Fruit fly (Drosophila melanogaster) whole organism, embryonic: ENCODE data around the gene CG33552.

Experiments used
- ATbp ChIP-seq: fragments of 200-800 bp; sonication (Bioruptor generic); optimal IDR thresholded peaks from 2 replicates; lab custom pipeline; 2017; ENCODE audit warnings: missing biosample characterization, mild to moderate bottlenecking, missing genetic modification characterization, missing genetic modification reagents
- Ada2b ChIP-seq: fragments of 200-800 bp; sonication (Bioruptor generic); IDR thresholded peaks from 2 replicates; pipeline ENCODE4 v1.3.6; 2022; ENCODE audit warnings: missing biosample characterization, missing genetic modification characterization
- Aef1 ChIP-seq: fragments of 200-800 bp; sonication (Bioruptor generic); IDR thresholded peaks from 3 replicates; pipeline ENCODE4 v1.3.6; 2022; ENCODE audit warnings: missing biosample characterization, missing genetic modification characterization
- Awh ChIP-seq: fragments of 200-800 bp; sonication (Bioruptor generic); IDR thresholded peaks from 2 replicates; pipeline ENCODE4, ENCODE4 v1.3.6; 2022; ENCODE audit warnings: missing biosample characterization, missing genetic modification characterization
- B-H2 ChIP-seq: fragments of 200-800 bp; sonication (Bioruptor generic); optimal IDR thresholded peaks from 2 replicates; lab custom pipeline; 2018; ENCODE audit warnings: missing biosample characterization, mild to moderate bottlenecking, missing genetic modification characterization
- Blimp-1 ChIP-seq: fragments of 200-800 bp; sonication (Bioruptor generic); optimal IDR thresholded peaks from 3 replicates; lab custom pipeline; 2018; ENCODE audit warnings: missing biosample characterization, missing genetic modification characterization, mild to moderate bottlenecking, moderate library complexity, missing genetic modification reagents
- Bteb2 ChIP-seq: fragments of 200-800 bp; sonication (Bioruptor generic); optimal IDR thresholded peaks from 2 replicates; lab custom pipeline; 2016; ENCODE audit warnings: missing biosample characterization, missing genetic modification characterization
- CG11398 ChIP-seq: fragments of 200-800 bp; sonication (Bioruptor generic); optimal IDR thresholded peaks from 2 replicates; lab custom pipeline; 2016; ENCODE audit warnings: missing biosample characterization, missing genetic modification characterization
- CG12236 ChIP-seq: fragments of 200-800 bp; sonication (Bioruptor generic); optimal IDR thresholded peaks from 2 replicates; lab custom pipeline; 2016; ENCODE audit warnings: missing biosample characterization, missing genetic modification characterization
- CG14441 ChIP-seq: fragments of 200-800 bp; sonication (Bioruptor generic); IDR thresholded peaks from 2 replicates; pipeline ENCODE4 v1.3.6; 2022; ENCODE audit warnings: missing biosample characterization, missing genetic modification characterization
- CG14710 ChIP-seq: fragments of 200-800 bp; sonication (Bioruptor generic); optimal IDR thresholded peaks from 3 replicates; lab custom pipeline; 2019; ENCODE audit warnings: missing biosample characterization, mild to moderate bottlenecking, missing genetic modification characterization, moderate library complexity
- CG14965 ChIP-seq: fragments of 200-800 bp; sonication (Bioruptor generic); optimal IDR thresholded peaks from 2 replicates; lab custom pipeline; 2016; ENCODE audit warnings: missing biosample characterization, missing genetic modification characterization, borderline replicate concordance
- CG15011 ChIP-seq: fragments of 200-800 bp; sonication (Bioruptor generic); optimal IDR thresholded peaks from 3 replicates; lab custom pipeline; 2018; ENCODE audit warnings: missing biosample characterization, mild to moderate bottlenecking, missing genetic modification characterization
- CG17912 ChIP-seq: fragments of 200-800 bp; sonication (Bioruptor generic); optimal IDR thresholded peaks from 2 replicates; lab custom pipeline; 2018; ENCODE audit warnings: missing biosample characterization, mild to moderate bottlenecking, missing genetic modification characterization
- CG18476 ChIP-seq: fragments of 200-800 bp; sonication (Bioruptor generic); optimal IDR thresholded peaks from 2 replicates; lab custom pipeline; 2016; ENCODE audit warnings: missing biosample characterization, mild to moderate bottlenecking, missing genetic modification characterization
- CG2875 ChIP-seq: fragments of 200-800 bp; sonication (Bioruptor generic); optimal IDR thresholded peaks from 2 replicates; lab custom pipeline; 2017; ENCODE audit warnings: missing biosample characterization, mild to moderate bottlenecking, missing genetic modification characterization, missing genetic modification reagents
- CG2889 ChIP-seq: fragments of 200-800 bp; sonication (Bioruptor generic); IDR thresholded peaks from 3 replicates; pipeline ENCODE4 v1.3.6; 2022; ENCODE audit warnings: missing biosample characterization, missing genetic modification characterization
- CG32767 ChIP-seq: fragments of 200-800 bp; sonication (Bioruptor generic); IDR thresholded peaks from 2 replicates; pipeline ENCODE4 v1.3.6; 2022; ENCODE audit warnings: missing biosample characterization, missing genetic modification characterization
- CG33557 ChIP-seq: fragments of 200-800 bp; sonication (Bioruptor generic); optimal IDR thresholded peaks from 2 replicates; lab custom pipeline; 2019; ENCODE audit warnings: missing biosample characterization, mild to moderate bottlenecking, missing genetic modification characterization, moderate library complexity
- CG4854 ChIP-seq: fragments of 200-800 bp; sonication (Bioruptor generic); optimal IDR thresholded peaks from 2 replicates; lab custom pipeline; 2016; ENCODE audit warnings: missing biosample characterization, missing genetic modification characterization, inconsistent platforms
- CG5180 ChIP-seq: fragments of 200-800 bp; sonication (Bioruptor generic); optimal IDR thresholded peaks from 3 replicates; lab custom pipeline; 2017; ENCODE audit warnings: missing biosample characterization, missing genetic modification characterization, mild to moderate bottlenecking, moderate library complexity, missing genetic modification reagents
- CG7745 ChIP-seq: fragments of 200-800 bp; sonication (Bioruptor generic); optimal IDR thresholded peaks from 2 replicates; lab custom pipeline; 2018; ENCODE audit warnings: missing biosample characterization, mild to moderate bottlenecking, missing genetic modification characterization, moderate library complexity
- CG8388 ChIP-seq: fragments of 200-800 bp; sonication (Bioruptor generic); optimal IDR thresholded peaks from 2 replicates; lab custom pipeline; 2019; ENCODE audit warnings: missing biosample characterization, mild to moderate bottlenecking, missing genetic modification characterization, moderate library complexity
- CG9817 ChIP-seq: fragments of 200-800 bp; sonication (Bioruptor generic); optimal IDR thresholded peaks from 2 replicates; lab custom pipeline; 2018; ENCODE audit warnings: missing biosample characterization, mild to moderate bottlenecking, missing genetic modification characterization, moderate library complexity
- CkIIα-i1 ChIP-seq: fragments of 200-800 bp; sonication (Bioruptor generic); IDR thresholded peaks from 2 replicates; pipeline ENCODE4 v1.3.6; 2022; ENCODE audit warnings: missing biosample characterization, missing genetic modification characterization
- Doc3 ChIP-seq: fragments of 200-800 bp; sonication (Bioruptor generic); IDR thresholded peaks from 3 replicates; pipeline ENCODE4 v1.3.6; 2022; ENCODE audit warnings: missing biosample characterization, missing genetic modification characterization; ENCODE audit not compliant: partially characterized antibody
- Drgx ChIP-seq: fragments of 200-800 bp; sonication (Bioruptor generic); IDR thresholded peaks from 2 replicates; pipeline ENCODE4 v1.3.6; 2022; ENCODE audit warnings: missing biosample characterization, missing genetic modification characterization
- GATAe ChIP-seq: fragments of 200-800 bp; sonication (Bioruptor generic); conservative IDR thresholded peaks from 2 replicates; pipeline ENCODE4 v1.3.6; 2022; ENCODE audit warnings: missing biosample characterization, missing genetic modification characterization
- Gug ChIP-seq: fragments of 200-800 bp; sonication (Bioruptor generic); IDR thresholded peaks from 4 replicates; pipeline ENCODE4 v1.3.6; 2022; ENCODE audit warnings: missing biosample characterization, missing genetic modification characterization
- Hey ChIP-seq: fragments of 200-800 bp; sonication (Bioruptor generic); optimal IDR thresholded peaks from 3 replicates; lab custom pipeline; 2018; ENCODE audit warnings: missing biosample characterization, mild to moderate bottlenecking, missing genetic modification characterization
- HmgD ChIP-seq: fragments of 200-800 bp; sonication (Bioruptor generic); optimal IDR thresholded peaks from 3 replicates; lab custom pipeline; 2016; ENCODE audit warnings: missing biosample characterization, missing genetic modification characterization
- Hmr ChIP-seq: fragments of 200-800 bp; sonication (Bioruptor generic); optimal IDR thresholded peaks from 3 replicates; lab custom pipeline; 2017; ENCODE audit warnings: mild to moderate bottlenecking, missing biosample characterization, missing genetic modification reagents, missing genetic modification characterization
- Hr78 ChIP-seq, 2 experiments: fragments of 200-800 bp in 1 of 2; fragments of >200 bp in 1 of 2; sonication (Bioruptor generic) in 1 of 2; optimal IDR thresholded peaks; 2 replicates each; lab custom pipeline; 2017 to 2019; ENCODE audit warnings: missing biosample characterization in 2 of 2, missing genetic modification characterization in 2 of 2, mild to moderate bottlenecking in 1 of 2, moderate library complexity in 1 of 2
- Hsf ChIP-seq: fragments of 200-800 bp; sonication (Bioruptor generic); optimal IDR thresholded peaks from 3 replicates; lab custom pipeline; 2016; ENCODE audit warnings: missing biosample characterization, missing genetic modification characterization
- Opbp ChIP-seq: fragments of 200-800 bp; sonication (Bioruptor generic); IDR thresholded peaks from 3 replicates; pipeline ENCODE4 v1.3.6; 2022; ENCODE audit warnings: missing biosample characterization, missing genetic modification characterization; ENCODE audit not compliant: partially characterized antibody
- Side ChIP-seq: fragments of 200-800 bp; sonication (Bioruptor generic); optimal IDR thresholded peaks from 2 replicates; lab custom pipeline; 2016; ENCODE audit warnings: missing biosample characterization, missing genetic modification characterization
- Ssrp ChIP-seq: fragments of 200-800 bp; sonication (Bioruptor generic); optimal IDR thresholded peaks from 2 replicates; lab custom pipeline; 2018; ENCODE audit warnings: missing biosample characterization, mild to moderate bottlenecking, missing genetic modification characterization, moderate library complexity
- amos ChIP-seq: fragments of 200-800 bp; sonication (Bioruptor generic); IDR thresholded peaks from 2 replicates; pipeline ENCODE4 v1.3.6; 2022; ENCODE audit warnings: missing biosample characterization, missing genetic modification characterization; ENCODE audit not compliant: partially characterized antibody
- ara ChIP-seq: fragments of 200-800 bp; sonication (Bioruptor generic); IDR thresholded peaks from 2 replicates; pipeline ENCODE4 v1.3.6; 2022; ENCODE audit warnings: missing biosample characterization, missing genetic modification characterization
- crol ChIP-seq: fragments of 200-800 bp; sonication (Bioruptor generic); IDR thresholded peaks from 2 replicates; pipeline ENCODE4 v1.3.6; 2022; ENCODE audit warnings: missing biosample characterization, missing genetic modification characterization
- crp ChIP-seq, 2 experiments: fragments of 200-800 bp; sonication (Bioruptor generic); optimal IDR thresholded peaks; 2 replicates in 1 of 2; 3 replicates in 1 of 2; lab custom pipeline; 2017; ENCODE audit warnings: missing biosample characterization in 2 of 2, missing genetic modification characterization in 2 of 2, mild to moderate bottlenecking in 1 of 2, moderate library complexity in 1 of 2
- ind ChIP-seq: fragments of 200-800 bp; sonication (Bioruptor generic); optimal IDR thresholded peaks from 3 replicates; lab custom pipeline; 2016; ENCODE audit warnings: missing biosample characterization, missing genetic modification characterization
- nerfin-2 ChIP-seq: fragments of 200-800 bp; sonication (Bioruptor generic); IDR thresholded peaks from 2 replicates; pipeline ENCODE4 v1.3.6; 2022; ENCODE audit warnings: missing biosample characterization, missing genetic modification characterization; ENCODE audit not compliant: partially characterized antibody
- peb ChIP-seq: fragments of 200-800 bp; sonication (Bioruptor generic); IDR thresholded peaks from 2 replicates; pipeline ENCODE4 v1.3.6; 2022; ENCODE audit warnings: missing biosample characterization, missing genetic modification characterization
- pum ChIP-seq: fragments of 200-800 bp; sonication (Bioruptor generic); optimal IDR thresholded peaks from 2 replicates; lab custom pipeline; 2016; ENCODE audit warnings: missing biosample characterization, missing genetic modification characterization
- pzg ChIP-seq: fragments of 200-800 bp; sonication (Bioruptor generic); optimal IDR thresholded peaks from 3 replicates; lab custom pipeline; 2018; ENCODE audit warnings: missing biosample characterization, mild to moderate bottlenecking, missing genetic modification characterization, moderate library complexity
- ro ChIP-seq: fragments of 200-800 bp; sonication (Bioruptor generic); IDR thresholded peaks from 2 replicates; pipeline ENCODE4 v1.3.6; 2022; ENCODE audit warnings: missing biosample characterization, missing genetic modification characterization
- sc ChIP-seq, 3 experiments: fragments of >200 bp in 2 of 3; fragments of 200-800 bp in 1 of 3; sonication (Bioruptor generic) in 1 of 3; optimal IDR thresholded peaks; 2 replicates in 2 of 3; 3 replicates in 1 of 3; lab custom pipeline; 2017; ENCODE audit warnings: mild to moderate bottlenecking in 1 of 3, missing biosample characterization in 1 of 3, missing genetic modification characterization in 1 of 3, missing genetic modification reagents in 1 of 3
- sd ChIP-seq: fragments of 200-800 bp; sonication (Bioruptor generic); optimal IDR thresholded peaks from 3 replicates; lab custom pipeline; 2018; ENCODE audit warnings: missing biosample characterization, mild to moderate bottlenecking, missing genetic modification characterization, moderate library complexity

The CG33552 gene

DNA sequence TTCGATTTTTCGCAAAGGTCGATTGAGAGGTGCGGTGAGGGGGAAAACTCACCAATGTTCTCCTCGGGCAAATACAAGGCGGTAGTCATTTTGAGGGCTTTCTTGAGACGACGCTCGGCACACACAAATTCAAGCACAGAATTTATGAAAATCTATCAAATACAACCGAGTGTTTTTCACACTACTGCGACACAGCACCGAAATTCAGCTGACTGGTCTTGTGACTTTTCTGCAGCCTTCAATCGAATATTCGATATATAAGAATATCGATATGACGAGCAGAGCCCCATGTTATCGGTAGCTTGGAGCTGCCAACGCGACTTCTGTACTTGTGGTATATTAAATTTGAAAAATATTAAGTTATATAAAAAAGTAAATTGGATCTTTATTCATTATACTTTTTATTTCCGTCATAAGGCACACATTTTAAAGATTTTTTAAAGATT lies 45.3 kb downstream of the CG33552 start, which contains the start of gene VhaSFD (continued):
- TF ChIP-seq Hsf (no peak), Drgx (GFP tag; lab: Robert Waterston, UW) (peak; percentile 38; the same call in 1 of the 2 replicates), Aef1 (GFP tag; lab: Robert Waterston, UW) (no peak), CG15011 (GFP tag; lab: Kevin White, UChicago) (no peak), Side (GFP tag; lab: Kevin White, UChicago) (no peak), Ada2b (GFP tag; lab: Robert Waterston, UW) (no peak), CG18476 (GFP tag; lab: Kevin White, UChicago) (no peak), CG33557 (no peak), CG12236 (GFP tag; lab: Kevin White, UChicago) (no peak), CG32767 (0 out of 2 replicates have a peak, but pooled peaks have one; percentile 14), CG11398 (GFP tag; lab: Kevin White, UChicago) (no peak), sc (optimal IDR thresholded peaks at IDR 0.05; lab: Kevin White, UChicago) (no peak), sc (GFP tag; optimal IDR thresholded peaks at IDR 0.05; lab: Kevin White, UChicago) (no peak), Opbp (GFP tag; lab: Robert Waterston, UW) (no peak; the same call in 2 of the 3 replicates), amos (GFP tag; lab: Robert Waterston, UW) (peak; percentile 69; the same call in 1 of the 2 replicates), Bteb2 (GFP tag; lab: Kevin White, UChicago) (no peak), CkIIα-i1 (GFP tag; lab: Robert Waterston, UW) (no peak), ro (GFP tag; lab: Robert Waterston, UW) (no peak), CG2889 (GFP tag; lab: Robert Waterston, UW) (no peak), ATbp (no peak), B-H2 (no peak), Doc3 (GFP tag; lab: Robert Waterston, UW) (peak; percentile 67), CG5180 (GFP tag; lab: Kevin White, UChicago) (no peak), CG7745 (tag; lab: Kevin White, UChicago) (no peak), Blimp-1 (GFP tag; lab: Kevin White, UChicago) (no peak), CG9817 (tag; lab: Kevin White, UChicago) (no peak), pum (no peak), pzg (GFP tag; lab: Kevin White, UChicago) (peak; percentile 85), Gug (GFP tag; lab: Robert Waterston, UW) (0 out of 4 replicates have a peak, but pooled peaks have one; percentile 7), CG17912 (GFP tag; lab: Kevin White, UChicago) (no peak), Hey (no peak), CG14441 (GFP tag; lab: Robert Waterston, UW) (no peak), Awh (GFP tag; lab: Robert Waterston, UW) (no peak), Hr78 (GFP tag; optimal IDR thresholded peaks at IDR 0.05; lab: Kevin White, UChicago) (no peak), peb (no peak), Hmr (GFP tag; lab: Kevin White, UChicago) (no peak), HmgD (GFP tag; lab: Kevin White, UChicago) (no peak), CG14710 (tag; lab: Kevin White, UChicago) (peak; percentile 58), CG4854 (GFP tag; lab: Kevin White, UChicago) (no peak), ara (no peak), crol (GFP tag; lab: Robert Waterston, UW) (peak; percentile 91), ind (GFP tag; lab: Kevin White, UChicago) (no peak), GATAe (GFP tag; lab: Robert Waterston, UW) (no peak), sd (tag; lab: Kevin White, UChicago) (no peak), Ssrp (tag; lab: Kevin White, UChicago) (no peak), CG8388 (no peak), CG2875 (GFP tag; lab: Kevin White, UChicago) (no peak), nerfin-2 (peak; percentile 76), crp (GFP tag; optimal IDR thresholded peaks at IDR 0.05; lab: Kevin White, UChicago) (peak in 1 of 2 experiments; percentile 78), CG14965 (GFP tag; lab: Kevin White, UChicago) (no peak)
